Worm (Caenorhabditis elegans) whole organism, young adult: ENCODE results near the gene srg-23.

ENCODE experiments used
- B0019.2 ChIP-seq: fragments of 200-800 bp; sonication (Bioruptor generic); conservative IDR thresholded peaks from 2 replicates; pipeline ENCODE4 v1.3.6; 2022; ENCODE audit warnings: missing genetic modification reagents, missing genetic modification characterization, missing compliant biosample characterization
- B0035.1 ChIP-seq: sonication (generic microtip); optimal IDR thresholded peaks from 2 replicates; lab custom pipeline; 2016; ENCODE audit warnings: missing genetic modification characterization, mild to moderate bottlenecking, missing compliant biosample characterization, missing genotype, missing genetic modification reagents
- C06A6.2 ChIP-seq: fragments of 200-800 bp; sonication (Bioruptor generic); conservative IDR thresholded peaks from 2 replicates; pipeline ENCODE4 v1.3.6; 2022; ENCODE audit warnings: missing genetic modification characterization, missing compliant biosample characterization
- C17E4.6 ChIP-seq: fragments of 200-800 bp; sonication (Bioruptor generic); IDR thresholded peaks from 2 replicates; pipeline ENCODE4 v1.3.6; 2022; ENCODE audit warnings: missing genetic modification reagents, missing genetic modification characterization, missing compliant biosample characterization
- F10E7.11 ChIP-seq: sonication (generic microtip); optimal IDR thresholded peaks from 2 replicates; lab custom pipeline; 2017; ENCODE audit warnings: mild to moderate bottlenecking, missing genetic modification characterization, moderate library complexity, missing compliant biosample characterization
- F23B12.7 ChIP-seq: sonication (generic microtip); optimal IDR thresholded peaks from 2 replicates; lab custom pipeline; 2017; ENCODE audit warnings: missing genetic modification characterization, mild to moderate bottlenecking, missing compliant biosample characterization, antibody characterized with exemption, moderate library complexity; ENCODE audit not compliant: insufficient read depth
- F39B2.1 ChIP-seq: fragments of 200-800 bp; sonication (Bioruptor generic); IDR thresholded peaks from 2 replicates; pipeline ENCODE4 v1.3.6; 2022; ENCODE audit warnings: missing genetic modification reagents, missing genetic modification characterization, missing compliant biosample characterization
- F57C9.4 ChIP-seq: sonication (generic microtip); optimal IDR thresholded peaks from 2 replicates; lab custom pipeline; 2017; ENCODE audit warnings: mild to moderate bottlenecking, missing genetic modification characterization, missing compliant biosample characterization
- K11D2.4 ChIP-seq: fragments of 200-800 bp; sonication (Bioruptor generic); IDR thresholded peaks from 2 replicates; pipeline ENCODE4 v1.3.6; 2022; ENCODE audit warnings: missing genetic modification reagents, missing genetic modification characterization, missing compliant biosample characterization
- T07F8.4 ChIP-seq: sonication (generic microtip); optimal IDR thresholded peaks from 2 replicates; lab custom pipeline; 2016; ENCODE audit warnings: mild to moderate bottlenecking, missing genetic modification characterization, moderate library complexity, missing compliant biosample characterization
- Y56A3A.18 ChIP-seq: fragments of 200-800 bp; sonication (Bioruptor generic); IDR thresholded peaks from 2 replicates; pipeline ENCODE4 v1.3.6; 2022; ENCODE audit warnings: missing genetic modification reagents, missing genetic modification characterization, missing compliant biosample characterization
- ama-1 ChIP-seq, 3 experiments: fragments of 150-350 bp in 1 of 3; sonication (generic microtip) in 2 of 3; optimal IDR thresholded peaks; 2 replicates each; lab custom pipeline; 2014 to 2018; ENCODE audit warnings: missing biosample characterization in 2 of 3, missing genetic modification characterization in 2 of 3, missing genetic modification reagents in 2 of 3
- aptf-3 ChIP-seq: fragments of 200-800 bp; sonication (Bioruptor generic); IDR thresholded peaks from 2 replicates; pipeline ENCODE4 v1.3.6; 2022; ENCODE audit warnings: missing genetic modification characterization, missing compliant biosample characterization
- bed-2 ChIP-seq: fragments of 200-800 bp; sonication (Bioruptor generic); IDR thresholded peaks from 2 replicates; pipeline ENCODE4 v1.3.6; 2022; ENCODE audit warnings: missing genetic modification reagents, missing genetic modification characterization, missing compliant biosample characterization
- cebp-1 ChIP-seq, 2 experiments: fragments of 200-800 bp in 1 of 2; sonication (Bioruptor generic) in 1 of 2; sonication (generic microtip) in 1 of 2; IDR thresholded peaks in 1 of 2; optimal IDR thresholded peaks in 1 of 2; 2 replicates each; pipeline versions ENCODE4 v1.3.6 to Lab custom; 2017 to 2022; ENCODE audit warnings: missing compliant biosample characterization in 2 of 2, missing genetic modification characterization in 2 of 2, mild to moderate bottlenecking in 1 of 2, missing genetic modification reagents in 1 of 2, moderate library complexity in 1 of 2
- cebp-2 ChIP-seq: fragments of 200-800 bp; sonication (Bioruptor generic); IDR thresholded peaks from 2 replicates; pipeline ENCODE4 v1.3.6; 2022; ENCODE audit warnings: missing genetic modification characterization, missing compliant biosample characterization
- ceh-100 ChIP-seq: fragments of 200-800 bp; sonication (Bioruptor generic); IDR thresholded peaks from 2 replicates; pipeline ENCODE4 v1.3.6; 2022; ENCODE audit warnings: missing genetic modification reagents, missing genetic modification characterization, missing compliant biosample characterization
- ceh-27 ChIP-seq: fragments of 200-800 bp; sonication (Bioruptor generic); optimal IDR thresholded peaks from 2 replicates; lab custom pipeline; 2018; ENCODE audit warnings: mild to moderate bottlenecking, missing genetic modification characterization, moderate library complexity, missing compliant biosample characterization
- ceh-91 ChIP-seq: fragments of 200-800 bp; sonication (Bioruptor generic); IDR thresholded peaks from 2 replicates; pipeline ENCODE4 v1.3.6; 2022; ENCODE audit warnings: missing genetic modification reagents, missing genetic modification characterization, missing compliant biosample characterization
- egl-44 ChIP-seq: fragments of 200-800 bp; sonication (Bioruptor generic); IDR thresholded peaks from 2 replicates; pipeline ENCODE4 v1.3.6; 2022; ENCODE audit warnings: missing genetic modification reagents, missing genetic modification characterization, missing compliant biosample characterization
- egrh-3 ChIP-seq: fragments of 200-800 bp; sonication (Bioruptor generic); IDR thresholded peaks from 2 replicates; pipeline ENCODE4 v1.3.6; 2022; ENCODE audit warnings: missing genetic modification reagents, missing genetic modification characterization, missing compliant biosample characterization
- ekl-4 ChIP-seq: fragments of 200-800 bp; sonication (Bioruptor generic); IDR thresholded peaks from 2 replicates; pipeline ENCODE4 v1.3.6; 2022; ENCODE audit warnings: missing genetic modification reagents, missing genetic modification characterization, missing compliant biosample characterization
- hrde-1 ChIP-seq: sonication (generic microtip); optimal IDR thresholded peaks from 2 replicates; lab custom pipeline; 2016; ENCODE audit warnings: missing genetic modification characterization, mild to moderate bottlenecking, missing compliant biosample characterization, moderate library complexity, missing genotype, missing genetic modification reagents, borderline replicate concordance
- lag-1 ChIP-seq: fragments of 200-800 bp; sonication (Bioruptor generic); IDR thresholded peaks from 2 replicates; pipeline ENCODE4 v1.3.6; 2022; ENCODE audit warnings: missing genetic modification reagents, missing genetic modification characterization, missing compliant biosample characterization
- let-526 ChIP-seq: fragments of 200-800 bp; sonication (Bioruptor generic); IDR thresholded peaks from 2 replicates; pipeline ENCODE4 v1.3.6; 2022; ENCODE audit warnings: missing genetic modification reagents, missing genetic modification characterization, missing compliant biosample characterization
- lin-40 ChIP-seq: sonication (generic microtip); optimal IDR thresholded peaks from 2 replicates; lab custom pipeline; 2016; ENCODE audit warnings: missing genetic modification characterization, mild to moderate bottlenecking, missing compliant biosample characterization, missing genotype, missing genetic modification reagents
- lin-54 ChIP-seq: fragments of 200-800 bp; sonication (Bioruptor generic); optimal IDR thresholded peaks from 2 replicates; lab custom pipeline; 2018; ENCODE audit warnings: mild to moderate bottlenecking, missing genetic modification characterization, missing compliant biosample characterization
- mes-4 ChIP-seq: sonication (generic microtip); optimal IDR thresholded peaks from 2 replicates; lab custom pipeline; 2016; ENCODE audit warnings: missing genotype, missing genetic modification characterization, missing compliant biosample characterization
- nfyb-1 ChIP-seq: fragments of 200-800 bp; sonication (Bioruptor generic); IDR thresholded peaks from 2 replicates; pipeline ENCODE4 v1.3.6; 2022; ENCODE audit warnings: missing genetic modification reagents, missing genetic modification characterization, missing compliant biosample characterization
- nhr-27 ChIP-seq: fragments of 200-800 bp; sonication (Bioruptor generic); optimal IDR thresholded peaks from 2 replicates; lab custom pipeline; 2018; ENCODE audit warnings: mild to moderate bottlenecking, missing genetic modification characterization, moderate library complexity, missing compliant biosample characterization
- nhr-90 ChIP-seq: sonication (generic microtip); optimal IDR thresholded peaks from 2 replicates; lab custom pipeline; 2016; ENCODE audit warnings: missing genotype, mild to moderate bottlenecking, missing genetic modification characterization, missing compliant biosample characterization
- pbrm-1 ChIP-seq: fragments of 200-800 bp; sonication (Bioruptor generic); IDR thresholded peaks from 2 replicates; pipeline ENCODE4 v1.3.6; 2022; ENCODE audit warnings: missing genetic modification reagents, missing genetic modification characterization, missing compliant biosample characterization
- repo-1 ChIP-seq: sonication (generic microtip); optimal IDR thresholded peaks from 2 replicates; lab custom pipeline; 2017; ENCODE audit warnings: mild to moderate bottlenecking, missing genetic modification characterization, missing compliant biosample characterization
- rpc-1 ChIP-seq, 2 experiments: fragments of 150-350 bp in 1 of 2; sonication (generic microtip) in 1 of 2; optimal IDR thresholded peaks; 2 replicates each; lab custom pipeline; 2014 to 2018; ENCODE audit warnings: missing biosample characterization in 1 of 2, missing genetic modification characterization in 1 of 2, missing genetic modification reagents in 1 of 2, missing genotype in 1 of 2
- sdz-38 ChIP-seq: sonication (generic microtip); optimal IDR thresholded peaks from 2 replicates; lab custom pipeline; 2016; ENCODE audit warnings: missing genotype, missing genetic modification characterization, missing compliant biosample characterization
- snpc-1.1 ChIP-seq: sonication (generic microtip); optimal IDR thresholded peaks from 2 replicates; lab custom pipeline; 2017; ENCODE audit warnings: missing genetic modification characterization, mild to moderate bottlenecking, missing compliant biosample characterization, antibody characterized with exemption, moderate library complexity, missing genotype, missing genetic modification reagents; ENCODE audit not compliant: insufficient read depth
- somi-1 ChIP-seq: fragments of 200-800 bp; sonication (Bioruptor generic); optimal IDR thresholded peaks from 2 replicates; lab custom pipeline; 2018; ENCODE audit warnings: mild to moderate bottlenecking, missing genetic modification characterization, missing compliant biosample characterization
- tbx-9 ChIP-seq: sonication (generic microtip); optimal IDR thresholded peaks from 2 replicates; lab custom pipeline; 2016; ENCODE audit warnings: borderline replicate concordance, missing genetic modification characterization, inconsistent platforms, missing compliant biosample characterization
- tlf-1 ChIP-seq: fragments of 200-800 bp; sonication (Bioruptor generic); optimal IDR thresholded peaks from 2 replicates; lab custom pipeline; 2018; ENCODE audit warnings: mild to moderate bottlenecking, missing genetic modification characterization, missing compliant biosample characterization
- xnd-1 ChIP-seq: sonication (generic microtip); optimal IDR thresholded peaks from 2 replicates; lab custom pipeline; 2016; ENCODE audit warnings: missing genotype, missing genetic modification reagents, missing genetic modification characterization, missing compliant biosample characterization
- ztf-22 ChIP-seq: fragments of 200-800 bp; sonication (Bioruptor generic); optimal IDR thresholded peaks from 2 replicates; lab custom pipeline; 2018; ENCODE audit warnings: mild to moderate bottlenecking, missing genetic modification characterization, moderate library complexity, missing compliant biosample characterization

srg-23 gene

ce11 chrII:3102018-3102417 lies 6.1 kb upstream of the srg-23 start, which contains the start of gene clec-121:
clec-121 (plus strand) TSS chrII:3102318.
- TF ChIP-seq lin-40 (tag; lab: Kevin White, UChicago) (no peak), mes-4 (tag; lab: Kevin White, UChicago) (no peak), ztf-22 (no peak), let-526 (GFP tag; lab: Robert Waterston, UW) (no peak), C17E4.6 (GFP tag; lab: Robert Waterston, UW) (no peak), repo-1 (tag; lab: Kevin White, UChicago) (no peak), F23B12.7 (tag; lab: Kevin White, UChicago) (no peak), ceh-100 (no peak)

DNA sequence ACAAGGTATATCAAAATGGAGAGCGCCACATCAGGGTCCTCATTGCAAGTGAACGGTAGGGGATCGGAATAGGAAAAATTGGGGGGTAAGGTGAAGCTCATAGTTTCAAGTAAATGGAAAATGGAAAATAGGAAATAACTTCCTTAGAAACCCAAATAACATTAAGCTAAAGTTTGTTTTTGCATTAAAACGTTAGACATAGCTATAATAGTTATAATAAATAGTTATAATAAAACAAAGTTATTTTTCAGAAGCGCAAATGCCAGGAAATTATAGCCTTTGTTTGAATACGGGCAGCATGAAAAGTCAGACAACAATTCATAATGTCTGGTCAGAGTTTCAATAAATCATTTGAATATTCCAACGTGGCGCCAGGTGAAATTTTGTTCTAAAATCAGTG lies 4.6 kb upstream of the srg-23 start, which contains the start of gene srg-24:
Gene srg-24 (minus strand): TSS at position 101 of the 400 bp plus-strand sequence.
- no peak for TF ChIP-seq lin-54 (GFP tag; lab: Kevin White, UChicago)
- TF ChIP-seq tbx-9 (tag; lab: Kevin White, UChicago) = no peak
- no peak for TF ChIP-seq cebp-1 (GFP tag; IDR thresholded peaks at IDR 0.05; lab: Robert Waterston, UW)
- no peak for TF ChIP-seq cebp-1 (tag; optimal IDR thresholded peaks at IDR 0.05; lab: Kevin White, UChicago)
- TF ChIP-seq bed-2 = no peak
- TF ChIP-seq sdz-38 (tag; lab: Kevin White, UChicago) = no peak
- no peak for TF ChIP-seq nhr-90 (tag; lab: Kevin White, UChicago)
- TF ChIP-seq F39B2.1 (GFP tag; lab: Robert Waterston, UW) = no peak
- TF ChIP-seq hrde-1 (tag; lab: Kevin White, UChicago) = no peak
- TF ChIP-seq pbrm-1 (GFP tag; lab: Robert Waterston, UW) = no peak
- no peak for TF ChIP-seq F10E7.11 (tag; lab: Kevin White, UChicago)
- TF ChIP-seq egl-44 = no peak
- no peak for TF ChIP-seq B0035.1 (tag; lab: Kevin White, UChicago)

ce11 chrII:3096857-3097256 lies 897 bp upstream of the srg-23 start, which contains the start of gene Y25C1A.14:
Y25C1A.14 (minus strand) TSS chrII:3096957.
- TF ChIP-seq cebp-2 (GFP tag; lab: Robert Waterston, UW) (no peak), K11D2.4 (no peak), aptf-3 (GFP tag; lab: Robert Waterston, UW) (no peak), egrh-3 (GFP tag; lab: Robert Waterston, UW) (no peak), cebp-1 (GFP tag; IDR thresholded peaks at IDR 0.05; lab: Robert Waterston, UW) (no peak), cebp-1 (tag; optimal IDR thresholded peaks at IDR 0.05; lab: Kevin White, UChicago) (no peak), T07F8.4 (tag; lab: Kevin White, UChicago) (no peak)

ce11 chrII:3093352-3093751 lies 2.6 kb downstream of the srg-23 start, which contains the start of gene srg-22:
srg-22 (minus strand) TSS chrII:3093452.
- TF ChIP-seq ceh-91 (GFP tag; lab: Robert Waterston, UW) (no peak), F57C9.4 (tag; lab: Kevin White, UChicago) (no peak), lin-54 (GFP tag; lab: Kevin White, UChicago) (no peak), rpc-1 (optimal IDR thresholded peaks at IDR 0.05; lab: Kevin White, UChicago) (no peak), rpc-1 (tag; optimal IDR thresholded peaks at IDR 0.05; lab: Kevin White, UChicago) (no peak), ama-1 (optimal IDR thresholded peaks at IDR 0.05; lab: Kevin White, UChicago) (no peak), ama-1 (GFP tag; optimal IDR thresholded peaks at IDR 0.05; lab: Kevin White, UChicago) (no peak), B0019.2 (no peak)

DNA sequence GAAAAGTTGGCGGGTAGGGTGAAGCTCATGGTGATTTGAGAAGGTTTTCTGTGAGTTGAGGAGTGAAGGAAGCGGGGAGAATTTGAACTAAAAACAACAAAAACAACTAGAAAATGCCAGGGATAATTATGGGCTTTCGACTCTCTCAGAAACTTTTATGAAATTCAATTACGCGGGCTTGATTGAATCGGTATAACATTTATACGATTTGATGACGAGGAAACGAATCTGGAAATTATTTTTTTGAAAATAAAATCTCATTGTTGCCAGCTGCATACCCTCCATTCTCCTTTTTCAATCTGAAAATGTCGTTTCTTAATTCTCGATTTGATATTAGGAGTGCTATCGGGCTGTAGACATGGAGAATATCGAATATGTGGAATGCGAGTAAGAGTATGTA lies 4.7 kb downstream of the srg-23 start, which contains the start of gene srg-21:
Gene srg-21 (minus strand): TSS at position 101 of the 400 bp plus-strand sequence.
- TF ChIP-seq lag-1 (GFP tag; lab: Robert Waterston, UW) = no peak
- TF ChIP-seq xnd-1 = no peak
- TF ChIP-seq nfyb-1 (GFP tag; lab: Robert Waterston, UW) = no peak
- TF ChIP-seq F57C9.4 (tag; lab: Kevin White, UChicago) = no peak
- no peak for TF ChIP-seq ceh-27 (GFP tag; lab: Kevin White, UChicago)
- TF ChIP-seq lin-40 (tag; lab: Kevin White, UChicago) = no peak
- TF ChIP-seq ekl-4 (GFP tag; lab: Robert Waterston, UW) = no peak
- TF ChIP-seq snpc-1.1 (tag; lab: Kevin White, UChicago) = no peak
- TF ChIP-seq Y56A3A.18 (GFP tag; lab: Robert Waterston, UW) = no peak
- no peak for TF ChIP-seq tlf-1 (GFP tag; lab: Kevin White, UChicago)
- TF ChIP-seq ceh-100 = no peak
- TF ChIP-seq nhr-27 = no peak
- TF ChIP-seq somi-1 (GFP tag; lab: Kevin White, UChicago) = no peak
- no peak for TF ChIP-seq C06A6.2 (GFP tag; lab: Robert Waterston, UW)
